Worm (Caenorhabditis elegans) whole organism, young adult: ENCODE data around the gene C43F9.5.

ENCODE experiments used
- B0035.1 ChIP-seq: sonication (generic microtip); optimal IDR thresholded peaks from 2 replicates; lab custom pipeline; 2016; ENCODE audit warnings: missing genetic modification characterization, mild to moderate bottlenecking, missing compliant biosample characterization, missing genotype, missing genetic modification reagents
- T07F8.4 ChIP-seq: sonication (generic microtip); optimal IDR thresholded peaks from 2 replicates; lab custom pipeline; 2016; ENCODE audit warnings: mild to moderate bottlenecking, missing genetic modification characterization, moderate library complexity, missing compliant biosample characterization
- Y95B8A.8 ChIP-seq: fragments of 200-800 bp; sonication (Bioruptor generic); IDR thresholded peaks from 2 replicates; pipeline ENCODE4 v1.3.6; 2022; ENCODE audit warnings: missing genetic modification reagents, missing genetic modification characterization, missing compliant biosample characterization
- attf-3 ChIP-seq: fragments of 200-800 bp; sonication (Bioruptor generic); conservative IDR thresholded peaks from 2 replicates; pipeline ENCODE4 v1.3.6; 2022; ENCODE audit warnings: missing genetic modification reagents, missing genetic modification characterization, missing compliant biosample characterization
- ceh-91 ChIP-seq: fragments of 200-800 bp; sonication (Bioruptor generic); IDR thresholded peaks from 2 replicates; pipeline ENCODE4 v1.3.6; 2022; ENCODE audit warnings: missing genetic modification reagents, missing genetic modification characterization, missing compliant biosample characterization
- egrh-3 ChIP-seq: fragments of 200-800 bp; sonication (Bioruptor generic); IDR thresholded peaks from 2 replicates; pipeline ENCODE4 v1.3.6; 2022; ENCODE audit warnings: missing genetic modification reagents, missing genetic modification characterization, missing compliant biosample characterization
- hlh-26 ChIP-seq: fragments of 200-800 bp; sonication (Bioruptor generic); conservative IDR thresholded peaks from 2 replicates; pipeline ENCODE4 v1.3.6; 2022; ENCODE audit warnings: missing genetic modification reagents, missing genetic modification characterization, missing compliant biosample characterization
- let-607 ChIP-seq, 2 experiments: fragments of 200-800 bp in 1 of 2; sonication (Bioruptor generic) in 1 of 2; sonication (generic microtip) in 1 of 2; optimal IDR thresholded peaks; 2 replicates each; lab custom pipeline; 2016 to 2018; ENCODE audit warnings: mild to moderate bottlenecking in 2 of 2, missing compliant biosample characterization in 2 of 2, missing genetic modification characterization in 2 of 2, moderate library complexity in 2 of 2, missing genotype in 1 of 2
- madf-6 ChIP-seq: fragments of 200-800 bp; sonication (Bioruptor generic); IDR thresholded peaks from 2 replicates; pipeline ENCODE4 v1.3.6; 2022; ENCODE audit warnings: missing genetic modification reagents, missing genetic modification characterization, missing compliant biosample characterization
- mes-4 ChIP-seq: sonication (generic microtip); optimal IDR thresholded peaks from 2 replicates; lab custom pipeline; 2016; ENCODE audit warnings: missing genotype, missing genetic modification characterization, missing compliant biosample characterization
- nhr-120 ChIP-seq: fragments of 200-800 bp; sonication (Bioruptor generic); IDR thresholded peaks from 2 replicates; pipeline ENCODE4 v1.3.6; 2022; ENCODE audit warnings: missing genetic modification characterization, missing compliant biosample characterization
- nhr-27 ChIP-seq: fragments of 200-800 bp; sonication (Bioruptor generic); optimal IDR thresholded peaks from 2 replicates; lab custom pipeline; 2018; ENCODE audit warnings: mild to moderate bottlenecking, missing genetic modification characterization, moderate library complexity, missing compliant biosample characterization
- nhr-80 ChIP-seq: sonication (generic microtip); optimal IDR thresholded peaks from 2 replicates; lab custom pipeline; 2016; ENCODE audit warnings: missing genetic modification characterization, missing compliant biosample characterization
- pha-4 ChIP-seq: fragments of 150-350 bp; sonication (generic microtip); optimal IDR thresholded peaks from 2 replicates; lab custom pipeline; 2014; ENCODE audit warnings: missing biosample characterization, missing genetic modification reagents, missing genetic modification characterization
- snpc-4 ChIP-seq, 5 experiments: fragments of 150-350 bp in 1 of 5; sonication (generic microtip) in 4 of 5; optimal IDR thresholded peaks; 2 replicates each; lab custom pipeline; 2014 to 2018; ENCODE audit warnings: missing genetic modification characterization in 5 of 5, missing biosample characterization in 3 of 5, antibody characterized with exemption in 2 of 5, mild to moderate bottlenecking in 2 of 5, missing compliant biosample characterization in 2 of 5, missing genotype in 2 of 5, moderate library complexity in 2 of 5, missing genetic modification reagents in 1 of 5
- somi-1 ChIP-seq: fragments of 200-800 bp; sonication (Bioruptor generic); optimal IDR thresholded peaks from 2 replicates; lab custom pipeline; 2018; ENCODE audit warnings: mild to moderate bottlenecking, missing genetic modification characterization, missing compliant biosample characterization
- tbp1 ChIP-seq: fragments of 200-800 bp; sonication (Bioruptor generic); optimal IDR thresholded peaks from 2 replicates; lab custom pipeline; 2018; ENCODE audit warnings: mild to moderate bottlenecking, missing genetic modification characterization, missing compliant biosample characterization
- unc-130 ChIP-seq: sonication (generic microtip); optimal IDR thresholded peaks from 2 replicates; lab custom pipeline; 2016; ENCODE audit warnings: missing genetic modification reagents, missing genetic modification characterization, missing compliant biosample characterization
- unc-62 ChIP-seq: fragments of 150-350 bp; optimal IDR thresholded peaks from 2 replicates; lab custom pipeline; 2014; ENCODE audit warnings: missing biosample characterization, missing genetic modification reagents, missing genetic modification characterization
- xnd-1 ChIP-seq: sonication (generic microtip); optimal IDR thresholded peaks from 2 replicates; lab custom pipeline; 2016; ENCODE audit warnings: missing genotype, missing genetic modification reagents, missing genetic modification characterization, missing compliant biosample characterization
- zim-3 ChIP-seq: sonication (generic microtip); optimal IDR thresholded peaks from 2 replicates; lab custom pipeline; 2017; ENCODE audit warnings: mild to moderate bottlenecking, missing genetic modification characterization, moderate library complexity, missing compliant biosample characterization
- ztf-18 ChIP-seq: sonication (generic microtip); optimal IDR thresholded peaks from 2 replicates; lab custom pipeline; 2016; ENCODE audit warnings: missing genotype, mild to moderate bottlenecking, missing genetic modification characterization, missing compliant biosample characterization
- ztf-28 ChIP-seq: fragments of 200-800 bp; sonication (Bioruptor generic); IDR thresholded peaks from 2 replicates; pipeline ENCODE4 v1.3.6; 2022; ENCODE audit warnings: missing genetic modification reagents, missing genetic modification characterization, missing compliant biosample characterization

The C43F9.5 gene

ce11 chrIV:10546589-10547136 is 43.9 kb downstream of the C43F9.5 start, which contains the start of gene zim-1 (continued):
- TF ChIP-seq madf-6 (GFP tag; lab: Robert Waterston, UW): peak; percentile 78
- no peak for TF ChIP-seq nhr-27 (tag; lab: Kevin White, UChicago)
- TF ChIP-seq pha-4 (tag; lab: Kevin White, UChicago): no peak
- TF ChIP-seq ceh-91 (GFP tag; lab: Robert Waterston, UW): 0 out of 2 replicates have a peak, but pooled peaks have one; percentile 15
- TF ChIP-seq hlh-26 (GFP tag; lab: Robert Waterston, UW): no peak
- TF ChIP-seq mes-4 (tag; lab: Kevin White, UChicago): no peak
- TF ChIP-seq xnd-1 (tag; lab: Kevin White, UChicago): peak; percentile 77

- TF ChIP-seq tbp1 (GFP tag; lab: Kevin White, UChicago): no peak
- TF ChIP-seq unc-62 (GFP tag; lab: Kevin White, UChicago): no peak
- TF ChIP-seq nhr-120 (GFP tag; lab: Robert Waterston, UW): no peak
- no peak for TF ChIP-seq attf-3 (GFP tag; lab: Robert Waterston, UW)
- no peak for TF ChIP-seq somi-1 (GFP tag; lab: Kevin White, UChicago)
- no peak for TF ChIP-seq ztf-28 (GFP tag; lab: Robert Waterston, UW)
- no peak for TF ChIP-seq egrh-3 (GFP tag; lab: Robert Waterston, UW)
- no peak for TF ChIP-seq zim-3 (tag; lab: Kevin White, UChicago)
- no peak for TF ChIP-seq ztf-18
- TF ChIP-seq, all 124 proteins: peak for 0
Measured at ce11 chrIV:10545038-10545437, 45.5 kb downstream of the C43F9.5 start, which contains the start of gene T07G12.5. Gene T07G12.5 (minus strand): TSS chrIV:10545138.

DNA sequence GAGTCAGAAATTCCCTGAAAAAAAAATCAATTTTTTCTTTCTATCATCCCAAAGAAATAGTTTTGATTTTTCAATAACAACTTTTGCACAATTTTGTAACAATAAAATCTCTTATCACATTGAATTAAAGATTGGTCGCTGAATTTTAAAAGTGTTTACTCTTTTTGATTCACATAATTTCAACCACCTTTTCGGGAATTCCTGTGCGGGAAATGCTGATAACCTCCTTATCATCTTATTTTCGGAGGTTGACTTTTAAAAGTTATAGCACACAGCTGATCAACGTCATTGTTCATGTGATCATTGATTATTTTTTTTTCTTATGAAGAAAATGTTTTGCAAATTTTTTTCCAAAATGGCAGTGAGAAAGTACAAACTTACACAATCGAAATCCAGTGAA is 47.2 kb downstream of the C43F9.5 start:
- TF ChIP-seq nhr-80 (tag; lab: Kevin White, UChicago): peak; percentile 51
- TF ChIP-seq T07F8.4: no peak

ce11 chrIV:10542283-10542682 is 48.3 kb downstream of the C43F9.5 start:
- TF ChIP-seq B0035.1 (tag; lab: Kevin White, UChicago) (no peak), Y95B8A.8 (no peak), nhr-80 (tag; lab: Kevin White, UChicago) (peak; percentile 50), snpc-4 (GFP tag; optimal IDR thresholded peaks at IDR 0.05; lab: Kevin White, UChicago) (no peak), snpc-4 (tag; optimal IDR thresholded peaks at IDR 0.05; lab: Kevin White, UChicago) (no peak), unc-130 (no peak), let-607 (tag; optimal IDR thresholded peaks at IDR 0.05; lab: Kevin White, UChicago) (no peak)
